Fruit fly (Drosophila melanogaster) whole organism, wandering third instar larva: ENCODE results near the gene CG11555.

Experiments
- CG9705 ChIP-seq: fragments of 200-800 bp; sonication (Bioruptor generic); optimal IDR thresholded peaks from 2 replicates; lab custom pipeline; 2018; ENCODE audit warnings: missing biosample characterization, mild to moderate bottlenecking, missing genetic modification characterization
- CrebA ChIP-seq: fragments of 200-800 bp; sonication (Bioruptor generic); optimal IDR thresholded peaks from 2 replicates; lab custom pipeline; 2016; ENCODE audit warnings: missing biosample characterization, mild to moderate bottlenecking, missing genetic modification characterization, borderline replicate concordance
- Dfd ChIP-seq: fragments of >200 bp; optimal IDR thresholded peaks from 2 replicates; lab custom pipeline; 2017; ENCODE audit warnings: missing biosample characterization, missing genetic modification characterization
- Dif ChIP-seq: fragments of 200-275, 200-300 bp; sonication (Bioruptor generic); optimal IDR thresholded peaks from 2 replicates; lab custom pipeline; 2018; ENCODE audit warnings: missing biosample characterization, missing genetic modification characterization; ENCODE audit not compliant: partially characterized antibody
- HLH106 ChIP-seq: fragments of 200-800 bp; optimal IDR thresholded peaks from 3 replicates; lab custom pipeline; 2019; ENCODE audit warnings: missing biosample characterization, mild to moderate bottlenecking, missing genetic modification characterization, moderate library complexity
- Hr78 ChIP-seq: fragments of >200 bp; optimal IDR thresholded peaks from 2 replicates; lab custom pipeline; 2017; ENCODE audit warnings: missing biosample characterization, missing genetic modification characterization
- Hr83 ChIP-seq: fragments of 200-300 bp; sonication (Bioruptor generic); optimal IDR thresholded peaks from 2 replicates; lab custom pipeline; 2016; ENCODE audit warnings: missing biosample characterization, mild to moderate bottlenecking, missing genetic modification characterization, moderate library complexity; ENCODE audit not compliant: poor library complexity, severe bottlenecking
- Jra ChIP-seq: sonication (Bioruptor generic); optimal IDR thresholded peaks from 2 replicates; lab custom pipeline; 2016; ENCODE audit warnings: missing biosample characterization, missing genetic modification characterization
- Myc ChIP-seq: fragments of >200 bp; optimal IDR thresholded peaks from 2 replicates; lab custom pipeline; 2017
- N ChIP-seq: fragments of >200 bp; optimal IDR thresholded peaks from 2 replicates; lab custom pipeline; 2018; ENCODE audit warnings: missing biosample characterization, missing external identifiers, missing genetic modification characterization
- OdsH ChIP-seq: fragments of 200-800 bp; sonication (Bioruptor generic); optimal IDR thresholded peaks from 2 replicates; lab custom pipeline; 2016; ENCODE audit warnings: missing biosample characterization, mild to moderate bottlenecking, missing genetic modification characterization
- Rel ChIP-seq, 2 experiments: fragments of 200-800 bp; sonication (Bioruptor generic) in 1 of 2; optimal IDR thresholded peaks; 2 replicates in 1 of 2; 3 replicates in 1 of 2; lab custom pipeline; 2016 to 2019; ENCODE audit warnings: mild to moderate bottlenecking in 2 of 2, missing biosample characterization in 2 of 2, missing genetic modification characterization in 2 of 2, moderate library complexity in 1 of 2
- Sp1 ChIP-seq: fragments of 200-800 bp; sonication (Bioruptor generic); optimal IDR thresholded peaks from 3 replicates; lab custom pipeline; 2019; ENCODE audit warnings: missing biosample characterization, mild to moderate bottlenecking, missing genetic modification characterization, moderate library complexity
- Vsx2 ChIP-seq: fragments of 200-300, 225-300 bp; sonication (Bioruptor generic); optimal IDR thresholded peaks from 2 replicates; lab custom pipeline; 2018; ENCODE audit warnings: missing biosample characterization, missing genetic modification characterization; ENCODE audit not compliant: partially characterized antibody
- br ChIP-seq: fragments of 200-800 bp; sonication (Bioruptor generic); optimal IDR thresholded peaks from 2 replicates; lab custom pipeline; 2016; ENCODE audit warnings: missing biosample characterization, missing genetic modification characterization
- ey ChIP-seq: fragments of 200-800 bp; sonication (Bioruptor generic); optimal IDR thresholded peaks from 2 replicates; lab custom pipeline; 2016; ENCODE audit warnings: missing biosample characterization, missing genetic modification characterization
- foxo ChIP-seq, 2 experiments: fragments of 200-800 bp; sonication (Bioruptor generic); optimal IDR thresholded peaks; 2 replicates in 1 of 2; 3 replicates in 1 of 2; lab custom pipeline; 2016 to 2017; ENCODE audit warnings: missing biosample characterization in 2 of 2, missing genetic modification characterization in 2 of 2
- fru ChIP-seq: fragments of 200-800 bp; sonication (Bioruptor generic); optimal IDR thresholded peaks from 3 replicates; lab custom pipeline; 2016; ENCODE audit warnings: missing biosample characterization, mild to moderate bottlenecking, missing genetic modification characterization
- h ChIP-seq: fragments of 200-800 bp; sonication (Bioruptor generic); optimal IDR thresholded peaks from 3 replicates; lab custom pipeline; 2016; ENCODE audit warnings: missing biosample characterization, mild to moderate bottlenecking, missing genetic modification characterization
- pan ChIP-seq: fragments of >200 bp; optimal IDR thresholded peaks from 2 replicates; lab custom pipeline; 2017
- psq ChIP-seq: fragments of 200-800 bp; sonication (Bioruptor generic); optimal IDR thresholded peaks from 3 replicates; lab custom pipeline; 2017; ENCODE audit warnings: missing biosample characterization, mild to moderate bottlenecking, missing genetic modification characterization, moderate library complexity
- rgr ChIP-seq: fragments of 200-800 bp; sonication (Bioruptor generic); optimal IDR thresholded peaks from 3 replicates; lab custom pipeline; 2016; ENCODE audit warnings: missing biosample characterization, mild to moderate bottlenecking, missing genetic modification characterization
- sage ChIP-seq: fragments of 200-800 bp; sonication (Bioruptor generic); optimal IDR thresholded peaks from 2 replicates; lab custom pipeline; 2016; ENCODE audit warnings: missing biosample characterization, mild to moderate bottlenecking, missing genetic modification characterization
- sv ChIP-seq: fragments of 200-800 bp; sonication (Bioruptor generic); optimal IDR thresholded peaks from 3 replicates; lab custom pipeline; 2016; ENCODE audit warnings: missing biosample characterization, missing genetic modification characterization
- tai ChIP-seq: sonication (Bioruptor generic); optimal IDR thresholded peaks from 2 replicates; lab custom pipeline; 2016; ENCODE audit warnings: missing biosample characterization, missing genetic modification characterization
- woc ChIP-seq: sonication (Bioruptor generic); optimal IDR thresholded peaks from 2 replicates; lab custom pipeline; 2016; ENCODE audit warnings: missing biosample characterization, mild to moderate bottlenecking, missing genetic modification characterization

CG11555 gene

DNA sequence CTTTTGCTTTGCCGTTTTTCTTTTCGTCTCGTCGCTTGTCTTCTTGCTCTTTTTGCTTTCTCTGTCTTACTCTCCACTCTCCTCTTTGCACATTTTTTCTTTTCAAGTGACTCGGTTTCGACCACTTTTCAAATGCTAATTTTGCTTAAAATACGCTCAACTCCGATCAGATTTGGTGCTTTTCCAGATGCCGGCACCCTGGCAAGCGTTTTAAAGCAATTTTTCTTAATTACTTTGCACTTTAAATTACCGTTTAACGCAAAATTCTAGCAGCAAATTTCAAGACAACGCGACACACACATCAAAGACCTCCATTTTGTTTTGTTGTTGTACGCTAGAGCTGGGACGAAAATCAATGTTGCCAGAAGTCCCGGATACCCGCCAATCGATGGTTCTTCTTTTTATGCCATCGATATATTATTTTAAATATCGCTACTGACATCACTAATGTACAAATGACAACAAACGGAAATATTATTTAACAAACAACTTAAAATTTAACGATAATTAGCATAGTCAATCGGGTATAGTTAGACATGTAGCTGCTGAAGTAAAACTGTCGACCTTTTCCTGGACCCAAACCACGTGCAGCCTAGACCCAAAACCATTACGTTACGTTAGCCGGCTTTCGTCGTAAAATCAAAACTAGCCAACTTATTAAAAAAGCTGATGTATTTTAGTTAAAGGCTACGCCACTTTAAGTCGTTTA lies 23.0 kb upstream of the CG11555 start, which contains the start of gene kis (continued):
- TF ChIP-seq tai (GFP tag; lab: Kevin White, UChicago) (no peak), Vsx2 (GFP tag; lab: Kevin White, UChicago) (no peak)

- TF ChIP-seq Dfd (GFP tag; lab: Kevin White, UChicago) (no peak), Hr78 (no peak), HLH106 (tag; lab: Kevin White, UChicago) (no peak)
These were observed 21.5 kb upstream of the CG11555 start, which contains the start of gene Rpp30 for dm6 chr2L:252174-252573. Gene Rpp30 (minus strand): TSS chr2L:252373.

DNA sequence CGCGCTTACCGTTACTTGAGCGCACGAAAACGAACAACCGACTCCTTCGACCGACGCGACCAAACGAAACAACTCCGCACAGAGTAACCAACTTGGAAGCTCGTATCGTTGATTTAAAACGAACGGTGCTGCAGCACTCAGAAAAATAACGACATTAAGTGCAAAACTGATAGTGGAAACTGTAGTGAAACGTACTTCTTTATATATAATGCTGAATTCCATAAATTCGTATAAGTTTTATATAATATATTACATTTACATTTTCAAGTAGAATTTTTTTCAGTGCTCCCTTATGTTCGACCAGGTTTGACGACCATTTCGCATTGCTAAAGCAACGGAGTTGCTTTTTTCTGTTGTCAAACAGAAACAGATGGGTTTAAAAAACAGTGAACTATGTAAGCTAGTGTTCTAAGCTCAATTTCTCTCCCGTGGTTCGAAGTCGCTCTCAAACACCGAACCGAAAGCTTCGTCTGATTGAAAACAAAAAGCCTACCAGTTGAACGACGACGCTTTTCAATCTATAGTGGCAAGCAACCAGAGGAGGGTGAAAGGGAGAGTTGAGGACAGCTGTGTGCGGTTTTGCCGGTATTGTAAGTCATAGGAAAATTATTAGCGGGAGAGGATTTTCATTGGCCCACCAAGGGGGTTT lies 6.1 kb upstream of the CG11555 start, which contains the start of gene CG17075:
Gene CG17075 (minus strand): TSS at position 65 of the 649 bp plus-strand sequence.
- TF ChIP-seq Dfd (GFP tag; lab: Kevin White, UChicago), result no peak
- no peak for TF ChIP-seq pan
- TF ChIP-seq Rel (GFP tag; optimal IDR thresholded peaks at IDR 0.05; lab: Kevin White, UChicago), result no peak
- TF ChIP-seq Rel (tag; optimal IDR thresholded peaks at IDR 0.05; lab: Kevin White, UChicago), result no peak
- peak; percentile 85 for TF ChIP-seq OdsH
- TF ChIP-seq tai (GFP tag; lab: Kevin White, UChicago), result no peak
- peak; percentile 76 for TF ChIP-seq HLH106 (tag; lab: Kevin White, UChicago)
- TF ChIP-seq CrebA (GFP tag; lab: Kevin White, UChicago), result no peak
- peak in 1 of 2 experiments; percentile 92 for TF ChIP-seq foxo (GFP tag; optimal IDR thresholded peaks at IDR 0.05; lab: Kevin White, UChicago)
- TF ChIP-seq Dif (GFP tag; lab: Kevin White, UChicago), result no peak
- no peak for TF ChIP-seq Myc (lab: Kevin White, UChicago)
- peak; percentile 38 for TF ChIP-seq woc (GFP tag; lab: Kevin White, UChicago)
- TF ChIP-seq fru (GFP tag; lab: Kevin White, UChicago), result peak; percentile 86
- peak; percentile 93 for TF ChIP-seq sv
- peak; percentile 18 for TF ChIP-seq CG9705 (GFP tag; lab: Kevin White, UChicago)
- peak; percentile 61 for TF ChIP-seq ey (GFP tag; lab: Kevin White, UChicago)
- TF ChIP-seq psq (GFP tag; lab: Kevin White, UChicago), result peak; percentile 80
- peak; percentile 85 for TF ChIP-seq rgr
- peak; percentile 89 for TF ChIP-seq h
- TF ChIP-seq Sp1, result peak; percentile 81

dm6 chr2L:268788-269187 lies 4.8 kb upstream of the CG11555 start, which contains the start of gene CG3345:
Gene CG3345 (plus strand): TSS chr2L:269088.
- TF ChIP-seq N, result no peak
- no peak for TF ChIP-seq ey (GFP tag; lab: Kevin White, UChicago)
- no peak for TF ChIP-seq pan
- no peak for TF ChIP-seq woc (GFP tag; lab: Kevin White, UChicago)
- TF ChIP-seq h, result no peak
- no peak for TF ChIP-seq OdsH
- no peak for TF ChIP-seq Vsx2 (GFP tag; lab: Kevin White, UChicago)
- TF ChIP-seq psq (GFP tag; lab: Kevin White, UChicago), result no peak

DNA sequence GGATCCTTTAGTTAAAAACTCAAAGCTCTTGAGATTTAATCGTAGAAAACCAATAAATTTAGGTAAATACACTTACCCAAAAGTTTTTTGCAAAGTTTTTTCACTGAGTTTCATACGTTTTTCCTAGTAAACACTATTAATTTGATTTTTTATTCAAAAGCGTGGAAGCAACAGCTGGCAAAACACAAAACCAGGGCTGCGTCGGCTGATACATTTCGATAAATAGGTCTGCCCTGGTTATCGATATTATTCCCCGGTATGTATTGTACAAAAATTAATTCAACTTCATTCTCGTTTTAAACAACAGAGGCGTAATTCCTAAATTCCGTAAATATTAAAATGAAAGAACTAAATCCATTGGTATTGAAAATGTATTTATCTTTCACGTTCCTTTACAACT lies 2.1 kb upstream of the CG11555 start, which contains the start of gene Dus1:
Gene Dus1 (minus strand): TSS at position 192 of the 400 bp plus-strand sequence.
- TF ChIP-seq HLH106 (tag; lab: Kevin White, UChicago), result no peak
- TF ChIP-seq Sp1, result no peak
- TF ChIP-seq tai (GFP tag; lab: Kevin White, UChicago), result no peak
- TF ChIP-seq sage, result no peak
- no peak for TF ChIP-seq Rel (GFP tag; optimal IDR thresholded peaks at IDR 0.05; lab: Kevin White, UChicago)
- no peak for TF ChIP-seq Rel (tag; optimal IDR thresholded peaks at IDR 0.05; lab: Kevin White, UChicago)
- no peak for TF ChIP-seq ey (GFP tag; lab: Kevin White, UChicago)
- TF ChIP-seq, all 38 proteins: peak for 0

- TF ChIP-seq br (GFP tag; lab: Kevin White, UChicago) (no peak), Hr83 (GFP tag; lab: Kevin White, UChicago) (peak; percentile 49), ey (GFP tag; lab: Kevin White, UChicago) (peak; percentile 25), Jra (peak; percentile 5), HLH106 (tag; lab: Kevin White, UChicago) (peak; percentile 7), Vsx2 (GFP tag; lab: Kevin White, UChicago) (no peak), rgr (no peak), Rel (GFP tag; optimal IDR thresholded peaks at IDR 0.05; lab: Kevin White, UChicago) (no peak), Rel (tag; optimal IDR thresholded peaks at IDR 0.05; lab: Kevin White, UChicago) (peak; percentile 87), Myc (lab: Kevin White, UChicago) (peak; percentile 46)
These were observed 3.6 kb downstream of the CG11555 start, which contains the start of gene smo for dm6 chr2L:277122-277671. Gene smo (plus strand): TSS chr2L:277582.
